Worm (Caenorhabditis elegans) whole organism, early embryonic: ENCODE data around the gene aps-2.

ENCODE experiments used
- B0310.2 ChIP-seq: sonication (generic microtip); optimal IDR thresholded peaks from 2 replicates; lab custom pipeline; 2016; ENCODE audit warnings: mild to moderate bottlenecking, missing genetic modification characterization, missing compliant biosample characterization
- F13C5.2 ChIP-seq: sonication (generic microtip); optimal IDR thresholded peaks from 2 replicates; lab custom pipeline; 2017; ENCODE audit warnings: mild to moderate bottlenecking, missing genetic modification characterization, inconsistent platforms, missing compliant biosample characterization
- aly-1 ChIP-seq: sonication (generic microtip); optimal IDR thresholded peaks from 2 replicates; lab custom pipeline; 2016; ENCODE audit warnings: missing genetic modification characterization, missing compliant biosample characterization
- ama-1 ChIP-seq: fragments of 150-350 bp; optimal IDR thresholded peaks from 2 replicates; lab custom pipeline; 2014
- ceh-13 ChIP-seq: fragments of 200-800 bp; sonication (Bioruptor generic); optimal IDR thresholded peaks from 2 replicates; lab custom pipeline; 2018; ENCODE audit warnings: mild to moderate bottlenecking, missing genetic modification characterization, missing compliant biosample characterization
- ceh-36 ChIP-seq: sonication (generic microtip); optimal IDR thresholded peaks from 2 replicates; lab custom pipeline; 2016; ENCODE audit warnings: missing genetic modification characterization, inconsistent platforms, missing compliant biosample characterization
- ets-7 ChIP-seq: sonication (generic microtip); optimal IDR thresholded peaks from 2 replicates; lab custom pipeline; 2016; ENCODE audit warnings: missing genotype, missing genetic modification characterization, missing compliant biosample characterization
- flt-1 ChIP-seq: fragments of 200-800 bp; sonication (Bioruptor generic); IDR thresholded peaks from 2 replicates; pipeline ENCODE4 v1.3.6; 2022; ENCODE audit warnings: missing genetic modification characterization, missing compliant biosample characterization
- hmbx-1 ChIP-seq: sonication (generic microtip); optimal IDR thresholded peaks from 2 replicates; lab custom pipeline; 2016; ENCODE audit warnings: mild to moderate bottlenecking, missing genetic modification characterization, missing compliant biosample characterization
- hmg-4 ChIP-seq: fragments of 200-800 bp; sonication (Bioruptor generic); optimal IDR thresholded peaks from 2 replicates; lab custom pipeline; 2018; ENCODE audit warnings: mild to moderate bottlenecking, missing genetic modification characterization, missing compliant biosample characterization
- hnd-1 ChIP-seq: sonication (generic microtip); optimal IDR thresholded peaks from 2 replicates; lab custom pipeline; 2016; ENCODE audit warnings: missing genetic modification characterization, missing compliant biosample characterization
- pes-1 ChIP-seq: fragments of 200-800 bp; sonication (Bioruptor generic); IDR thresholded peaks from 2 replicates; pipeline ENCODE4 v1.3.6; 2022; ENCODE audit warnings: missing genetic modification reagents, missing genetic modification characterization, missing compliant biosample characterization
- scrt-1 ChIP-seq: fragments of 200-800 bp; sonication (Bioruptor generic); IDR thresholded peaks from 2 replicates; pipeline ENCODE4 v1.3.6; 2022; ENCODE audit warnings: missing genetic modification characterization, missing compliant biosample characterization
- sea-1 ChIP-seq: fragments of 200-800 bp; sonication (Bioruptor generic); conservative IDR thresholded peaks from 2 replicates; pipeline ENCODE4 v1.3.6; 2022; ENCODE audit warnings: missing genetic modification characterization, missing compliant biosample characterization
- tbx-11 ChIP-seq: fragments of 200-800 bp; sonication (Bioruptor generic); IDR thresholded peaks from 2 replicates; pipeline ENCODE4 v1.3.6; 2022; ENCODE audit warnings: missing genetic modification characterization, missing compliant biosample characterization
- tbx-37 ChIP-seq: fragments of 200-800 bp; sonication (Bioruptor generic); conservative IDR thresholded peaks from 2 replicates; pipeline ENCODE4 v1.3.6; 2022; ENCODE audit warnings: missing genetic modification reagents, missing genetic modification characterization, missing compliant biosample characterization
- tra-4 ChIP-seq: sonication (generic microtip); optimal IDR thresholded peaks from 2 replicates; lab custom pipeline; 2017; ENCODE audit warnings: missing genetic modification characterization, missing compliant biosample characterization

The aps-2 gene

DNA sequence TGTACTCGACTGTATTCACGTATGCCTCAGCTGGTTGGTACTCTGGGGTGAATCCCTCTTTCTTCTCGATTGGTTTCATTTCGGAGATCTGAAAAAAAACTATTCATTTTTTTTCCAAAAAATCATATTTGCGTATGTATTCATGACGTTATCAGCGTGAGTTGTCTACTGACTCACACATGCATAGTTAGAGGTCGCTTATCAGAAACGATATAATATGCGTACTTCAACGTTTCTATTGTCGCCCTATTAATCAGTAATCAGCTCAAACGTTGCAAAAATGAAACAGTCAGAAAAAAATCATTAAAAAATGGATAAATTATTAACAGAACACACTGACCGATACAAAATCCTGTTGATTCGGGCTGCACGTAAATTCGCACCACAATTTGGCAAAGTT lies 20.4 kb downstream of the aps-2 start:
- no peak for TF ChIP-seq F13C5.2

DNA sequence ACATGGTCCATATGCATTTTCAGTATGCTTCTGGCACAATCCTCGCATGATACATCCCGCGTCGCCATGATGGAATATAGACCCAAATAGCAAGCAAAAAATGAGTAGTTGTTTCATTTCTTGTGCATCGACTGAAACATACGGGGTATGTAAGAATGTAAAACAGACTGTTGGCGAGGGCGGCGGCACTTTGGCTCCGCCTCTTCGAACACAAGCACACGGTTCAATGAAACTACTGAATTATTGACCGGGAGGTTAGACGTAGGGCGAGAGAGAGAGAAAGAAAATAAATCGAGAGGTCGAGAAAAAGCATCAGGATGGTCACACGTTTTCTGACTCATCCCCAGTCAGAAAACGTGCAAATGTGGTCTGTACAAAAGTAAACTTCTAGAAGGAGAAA lies 21.9 kb downstream of the aps-2 start:
- no peak for TF ChIP-seq ets-7 (tag; lab: Kevin White, UChicago)
- no peak for TF ChIP-seq sea-1 (GFP tag; lab: Robert Waterston, UW)
- TF ChIP-seq scrt-1 (GFP tag; lab: Robert Waterston, UW) = no peak
- TF ChIP-seq tbx-37 (GFP tag; lab: Robert Waterston, UW) = no peak
- no peak for TF ChIP-seq tbx-11 (GFP tag; lab: Robert Waterston, UW)

DNA sequence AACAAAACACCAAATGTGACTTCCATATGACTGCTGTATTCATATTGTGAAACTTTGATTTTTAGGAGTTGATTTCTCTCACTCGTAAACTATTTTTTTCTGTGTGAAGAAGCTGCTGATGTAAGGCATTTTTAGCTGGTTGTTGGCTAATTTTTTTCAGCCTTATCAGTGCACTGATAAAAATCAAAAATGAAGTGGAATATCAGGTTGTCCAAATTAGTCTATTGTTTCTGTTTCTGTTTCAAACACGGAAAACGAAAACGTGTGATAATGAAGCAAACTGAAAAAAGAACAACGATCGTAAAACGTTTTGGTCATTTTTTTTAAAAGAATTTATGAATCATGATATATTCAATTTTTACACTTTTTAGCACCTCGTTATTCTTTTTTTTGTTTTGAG lies 22.7 kb downstream of the aps-2 start:
- TF ChIP-seq scrt-1 (GFP tag; lab: Robert Waterston, UW) = no peak
- TF ChIP-seq F13C5.2 = no peak
- no peak for TF ChIP-seq hnd-1
- no peak for TF ChIP-seq tbx-11 (GFP tag; lab: Robert Waterston, UW)
- TF ChIP-seq tbx-37 (GFP tag; lab: Robert Waterston, UW) = no peak
- TF ChIP-seq ets-7 (tag; lab: Kevin White, UChicago) = no peak
- TF ChIP-seq pes-1 (GFP tag; lab: Robert Waterston, UW) = no peak
- TF ChIP-seq B0310.2 (tag; lab: Kevin White, UChicago) = no peak
- TF ChIP-seq tra-4 (tag; lab: Kevin White, UChicago) = no peak
- no peak for TF ChIP-seq ceh-36
- no peak for TF ChIP-seq hmg-4
- TF ChIP-seq hmbx-1 = no peak
- TF ChIP-seq aly-1 (tag; lab: Kevin White, UChicago) = no peak
- TF ChIP-seq ceh-13 (GFP tag; lab: Kevin White, UChicago) = no peak

ce11 chrX:4484072-4484471 lies 26.0 kb downstream of the aps-2 start:
- no peak for TF ChIP-seq tbx-11 (GFP tag; lab: Robert Waterston, UW)
- TF ChIP-seq flt-1 = no peak
- TF ChIP-seq ets-7 (tag; lab: Kevin White, UChicago) = no peak
- TF ChIP-seq B0310.2 (tag; lab: Kevin White, UChicago) = no peak
- TF ChIP-seq tbx-37 (GFP tag; lab: Robert Waterston, UW) = no peak

ce11 chrX:4488807-4489336 lies 30.8 kb downstream of the aps-2 start, which contains the start of gene ncr-1:
TSS of gene ncr-1 (minus strand) at chrX:4488857.
- TF ChIP-seq ama-1 = no peak
- TF ChIP-seq ceh-36 = no peak
- no peak for TF ChIP-seq tra-4 (tag; lab: Kevin White, UChicago)
- TF ChIP-seq pes-1 (GFP tag; lab: Robert Waterston, UW) = no peak
- TF ChIP-seq B0310.2 (tag; lab: Kevin White, UChicago) = no peak
- no peak for TF ChIP-seq tbx-37 (GFP tag; lab: Robert Waterston, UW)
- no peak for TF ChIP-seq sea-1 (GFP tag; lab: Robert Waterston, UW)
- TF ChIP-seq hmbx-1 = no peak
- TF ChIP-seq hmg-4 = no peak
- TF ChIP-seq hnd-1 = no peak
- TF ChIP-seq aly-1 (tag; lab: Kevin White, UChicago) = no peak
- no peak for TF ChIP-seq scrt-1 (GFP tag; lab: Robert Waterston, UW)

- TF ChIP-seq F13C5.2 (no peak), scrt-1 (GFP tag; lab: Robert Waterston, UW) (no peak), B0310.2 (tag; lab: Kevin White, UChicago) (no peak), hnd-1 (no peak), hmg-4 (no peak), tbx-37 (GFP tag; lab: Robert Waterston, UW) (no peak), tra-4 (tag; lab: Kevin White, UChicago) (no peak), sea-1 (GFP tag; lab: Robert Waterston, UW) (no peak), ceh-13 (GFP tag; lab: Kevin White, UChicago) (no peak), hmbx-1 (no peak), aly-1 (tag; lab: Kevin White, UChicago) (no peak), ets-7 (tag; lab: Kevin White, UChicago) (no peak), ama-1 (no peak), tbx-11 (GFP tag; lab: Robert Waterston, UW) (no peak), flt-1 (no peak), pes-1 (GFP tag; lab: Robert Waterston, UW) (no peak), ceh-36 (no peak)
Observed at ce11 chrX:4490400-4490799, 32.3 kb downstream of the aps-2 start.

DNA sequence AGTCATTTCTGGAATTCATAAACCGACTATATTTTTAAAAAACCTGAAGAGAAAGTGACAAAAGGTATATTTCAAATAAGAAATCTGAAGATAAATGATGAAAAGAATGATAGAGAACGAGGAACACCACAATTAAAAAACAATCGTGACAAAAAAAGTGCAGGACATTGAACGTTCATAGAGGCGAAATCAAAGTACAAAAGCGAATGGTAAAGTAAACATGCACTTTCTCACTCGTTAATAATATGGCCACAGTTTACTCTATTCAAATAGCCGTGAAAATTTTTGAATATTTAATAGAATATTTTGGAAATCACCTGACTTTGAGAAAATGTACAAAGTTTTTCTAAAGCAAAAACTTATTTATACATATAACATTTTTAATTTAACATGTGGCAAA lies 34.1 kb downstream of the aps-2 start, which contains the start of gene F46H6.5:
Gene F46H6.5 (minus strand): TSS at position 10 of the 400 bp plus-strand sequence.
- TF ChIP-seq B0310.2 (tag; lab: Kevin White, UChicago) (no peak), hmg-4 (no peak), hnd-1 (no peak), tbx-11 (GFP tag; lab: Robert Waterston, UW) (no peak), aly-1 (tag; lab: Kevin White, UChicago) (no peak), hmbx-1 (no peak), tbx-37 (GFP tag; lab: Robert Waterston, UW) (no peak), ceh-36 (no peak), tra-4 (tag; lab: Kevin White, UChicago) (no peak), flt-1 (no peak), scrt-1 (GFP tag; lab: Robert Waterston, UW) (no peak), ets-7 (tag; lab: Kevin White, UChicago) (no peak), sea-1 (GFP tag; lab: Robert Waterston, UW) (no peak), ceh-13 (GFP tag; lab: Kevin White, UChicago) (no peak), pes-1 (GFP tag; lab: Robert Waterston, UW) (no peak), ama-1 (no peak)

ce11 chrX:4493439-4494006 lies 35.5 kb downstream of the aps-2 start:
- no peak for TF ChIP-seq sea-1 (GFP tag; lab: Robert Waterston, UW)
- no peak for TF ChIP-seq tra-4 (tag; lab: Kevin White, UChicago)
- TF ChIP-seq pes-1 (GFP tag; lab: Robert Waterston, UW) = no peak
- TF ChIP-seq hmbx-1 = no peak
- no peak for TF ChIP-seq tbx-37 (GFP tag; lab: Robert Waterston, UW)
- no peak for TF ChIP-seq B0310.2 (tag; lab: Kevin White, UChicago)
- TF ChIP-seq hnd-1 = no peak
